Fruit fly (Drosophila melanogaster): ENCODE data around the gene bnk.

Gene bnk

DNA sequence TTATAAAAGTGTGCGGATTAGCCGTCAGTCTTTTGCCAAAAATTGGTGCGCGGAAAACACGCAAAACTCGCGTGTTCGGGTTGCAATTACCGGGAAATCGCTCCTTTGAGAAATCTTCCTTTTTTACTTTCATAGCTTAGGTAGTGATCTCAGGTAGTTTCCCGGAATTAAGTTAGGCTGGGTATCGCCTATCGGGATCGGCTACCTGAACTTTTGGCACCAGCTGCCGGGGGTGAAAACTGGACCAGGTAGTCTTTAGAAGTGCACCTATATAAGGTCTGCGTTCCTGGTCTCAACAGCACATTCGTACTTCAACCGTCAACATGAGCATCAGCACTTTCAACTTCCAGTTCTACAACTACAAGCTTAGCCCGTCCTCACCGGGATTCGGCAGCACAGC is at the start of gene bnk:
bnk (plus strand) TSS at position 301 of the 400 bp plus-strand sequence.
- TF ChIP-seq CG8478 (optimal IDR thresholded peaks at IDR 0.05) = no peak
- TF ChIP-seq CTCF (optimal IDR thresholded peaks at IDR 0.05) = no peak

DNA sequence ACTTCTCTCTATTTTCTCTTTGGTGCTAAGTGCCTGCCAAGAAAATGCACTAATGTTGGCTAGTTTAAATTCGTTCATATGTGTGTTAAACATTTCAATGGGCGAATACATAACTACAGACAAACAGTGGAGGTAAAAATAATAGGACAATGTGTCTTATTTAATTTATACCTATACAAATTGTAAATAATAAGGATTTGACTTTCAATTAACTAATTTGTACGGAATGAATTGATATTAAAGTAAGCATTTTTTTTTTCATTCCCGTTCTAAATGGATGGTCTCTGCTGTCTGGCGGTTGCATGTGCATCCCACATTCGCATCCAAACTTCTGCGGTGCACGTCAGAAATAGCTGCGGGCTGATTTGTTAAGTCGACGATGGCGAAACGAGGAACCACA is 46.2 kb upstream of the bnk start:
- TF ChIP-seq CTCF (optimal IDR thresholded peaks at IDR 0.05) (no peak), CG8478 (optimal IDR thresholded peaks at IDR 0.05) (no peak)

DNA sequence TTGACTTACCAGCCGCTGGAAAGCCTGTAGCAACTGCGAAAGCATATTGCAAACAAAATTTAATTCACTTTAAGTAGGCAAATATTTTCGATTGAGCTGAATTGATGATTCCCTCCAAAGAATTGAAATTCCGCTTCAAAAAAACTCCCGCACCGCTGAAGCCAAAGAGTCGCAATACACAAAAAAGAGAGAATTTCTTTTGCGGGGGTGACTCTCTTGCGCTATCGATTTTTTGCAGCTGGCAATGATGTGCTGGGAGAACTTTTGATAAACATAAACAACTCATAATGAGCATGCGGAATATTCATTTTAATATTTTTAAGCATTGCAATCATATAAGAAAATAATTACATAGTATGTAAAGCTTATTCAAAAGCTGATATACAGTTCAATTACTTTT is 24.7 kb upstream of the bnk start:
- no peak for TF ChIP-seq CG8478 (optimal IDR thresholded peaks at IDR 0.05)
- no peak for TF ChIP-seq CTCF (optimal IDR thresholded peaks at IDR 0.05)

DNA sequence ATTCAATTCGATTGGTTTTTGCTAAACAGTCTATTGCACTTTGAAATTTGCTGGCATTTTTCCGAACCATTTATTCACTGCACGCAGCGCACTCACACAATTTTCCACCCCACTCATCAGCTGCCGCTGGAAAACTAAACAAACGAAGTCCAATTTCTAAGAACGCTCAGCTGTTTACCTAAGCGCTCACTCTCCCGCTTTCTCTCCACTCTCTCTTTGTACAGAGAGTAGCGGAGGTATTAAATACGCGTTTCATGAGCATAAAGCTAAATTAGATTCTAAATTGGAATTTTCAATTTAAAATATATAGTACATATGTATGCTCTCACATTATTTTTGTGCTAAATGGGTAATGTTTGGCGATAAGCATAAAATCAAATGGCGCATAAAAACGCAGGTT is 24.2 kb upstream of the bnk start, which contains the start of gene stops:
stops (minus strand) TSS at position 139 of the 400 bp plus-strand sequence.
- TF ChIP-seq CG8478 (optimal IDR thresholded peaks at IDR 0.05) (no peak), CTCF (optimal IDR thresholded peaks at IDR 0.05) (no peak)

DNA sequence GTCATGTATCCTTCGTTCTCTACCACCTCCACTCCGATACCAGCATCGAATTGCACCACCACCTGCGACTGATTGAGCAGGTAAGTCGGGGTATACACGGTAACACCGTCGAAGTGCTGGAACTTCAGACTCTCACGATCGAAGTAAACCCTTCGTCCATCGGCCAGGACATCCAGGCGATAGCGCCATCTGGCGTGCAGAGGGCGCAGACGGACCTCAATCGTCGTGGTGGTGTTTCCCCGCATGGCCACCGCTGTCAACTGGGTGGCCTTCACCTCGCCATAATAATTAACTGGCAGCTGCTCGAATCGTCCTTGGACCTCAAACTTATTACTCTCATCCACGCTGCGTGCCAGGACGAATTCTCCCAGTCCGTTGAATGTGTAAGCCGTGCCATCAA is 11.3 kb upstream of the bnk start:
- TF ChIP-seq CTCF (optimal IDR thresholded peaks at IDR 0.05) = peak; percentile 54 to 77
- no peak for TF ChIP-seq CG8478 (optimal IDR thresholded peaks at IDR 0.05)

DNA sequence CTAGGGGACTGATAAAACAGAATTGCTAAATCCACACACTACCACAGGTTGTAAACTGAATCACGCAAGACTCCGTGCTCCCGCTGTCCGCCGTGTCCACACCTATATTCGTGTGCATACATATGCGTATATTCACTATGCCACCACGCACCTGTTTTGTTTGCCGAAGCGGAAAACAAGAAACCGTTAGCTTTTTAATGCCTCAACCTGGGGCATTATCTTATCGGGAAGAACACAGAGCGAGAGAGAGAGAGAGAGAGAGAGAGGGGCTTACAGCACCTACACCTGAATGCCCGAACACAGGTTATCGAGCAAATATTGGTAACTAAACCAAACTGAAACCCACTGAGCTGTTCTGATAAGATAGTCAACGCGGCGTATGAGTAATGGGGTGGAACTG is 1.5 kb downstream of the bnk start:
- TF ChIP-seq CTCF (optimal IDR thresholded peaks at IDR 0.05) = no peak
- TF ChIP-seq CG8478 (optimal IDR thresholded peaks at IDR 0.05) = no peak

DNA sequence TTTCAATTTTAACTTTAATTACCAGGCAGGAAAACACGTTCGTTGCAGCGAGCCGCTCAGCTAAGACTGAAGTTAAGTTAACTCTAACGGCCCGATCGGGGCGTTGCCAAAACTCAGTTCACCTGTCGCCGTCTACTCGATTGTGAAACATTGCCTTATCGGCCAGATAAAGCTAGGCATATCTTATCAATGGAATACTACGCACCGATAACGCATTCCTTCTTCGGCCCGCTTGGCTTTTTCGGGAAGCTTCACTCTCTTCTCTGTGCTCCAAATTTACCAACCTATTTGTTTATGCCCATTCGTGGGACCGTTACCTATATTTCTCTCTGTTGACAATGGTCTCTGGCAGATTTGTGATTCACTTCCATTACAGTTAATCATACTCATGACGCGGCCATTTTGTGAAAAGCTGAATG is 2.5 kb downstream of the bnk start, which contains the start of gene mesh:
mesh (minus strand) TSS at position 68 of the 419 bp plus-strand sequence.
- no peak for TF ChIP-seq CTCF (optimal IDR thresholded peaks at IDR 0.05)
- TF ChIP-seq CG8478 (optimal IDR thresholded peaks at IDR 0.05) = no peak

DNA sequence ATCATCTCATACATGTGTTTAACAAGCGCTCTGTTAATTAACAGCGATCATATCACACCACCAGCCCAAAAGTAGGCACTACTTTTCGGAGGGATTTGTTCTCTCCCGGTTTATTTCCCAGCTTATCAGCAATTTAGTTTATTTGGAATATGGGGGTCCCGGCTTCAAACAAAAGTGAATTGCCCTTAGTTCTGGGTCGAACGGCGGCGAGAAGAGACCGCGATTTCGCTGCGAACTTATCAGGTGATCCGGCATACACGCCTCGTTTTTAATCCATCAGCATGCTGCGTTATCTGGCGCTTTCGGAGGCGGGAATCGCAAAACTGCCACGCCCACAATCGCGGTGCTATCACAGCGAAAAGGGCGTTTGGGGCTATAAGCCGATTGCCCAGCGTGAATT is 3.6 kb downstream of the bnk start, which contains the start of gene CG1544:
CG1544 (plus strand) TSS at position 186 of the 400 bp plus-strand sequence.
- TF ChIP-seq CG8478 (optimal IDR thresholded peaks at IDR 0.05) (no peak), CTCF (optimal IDR thresholded peaks at IDR 0.05) (peak in 1 of 2 experiments; percentile 10)

DNA sequence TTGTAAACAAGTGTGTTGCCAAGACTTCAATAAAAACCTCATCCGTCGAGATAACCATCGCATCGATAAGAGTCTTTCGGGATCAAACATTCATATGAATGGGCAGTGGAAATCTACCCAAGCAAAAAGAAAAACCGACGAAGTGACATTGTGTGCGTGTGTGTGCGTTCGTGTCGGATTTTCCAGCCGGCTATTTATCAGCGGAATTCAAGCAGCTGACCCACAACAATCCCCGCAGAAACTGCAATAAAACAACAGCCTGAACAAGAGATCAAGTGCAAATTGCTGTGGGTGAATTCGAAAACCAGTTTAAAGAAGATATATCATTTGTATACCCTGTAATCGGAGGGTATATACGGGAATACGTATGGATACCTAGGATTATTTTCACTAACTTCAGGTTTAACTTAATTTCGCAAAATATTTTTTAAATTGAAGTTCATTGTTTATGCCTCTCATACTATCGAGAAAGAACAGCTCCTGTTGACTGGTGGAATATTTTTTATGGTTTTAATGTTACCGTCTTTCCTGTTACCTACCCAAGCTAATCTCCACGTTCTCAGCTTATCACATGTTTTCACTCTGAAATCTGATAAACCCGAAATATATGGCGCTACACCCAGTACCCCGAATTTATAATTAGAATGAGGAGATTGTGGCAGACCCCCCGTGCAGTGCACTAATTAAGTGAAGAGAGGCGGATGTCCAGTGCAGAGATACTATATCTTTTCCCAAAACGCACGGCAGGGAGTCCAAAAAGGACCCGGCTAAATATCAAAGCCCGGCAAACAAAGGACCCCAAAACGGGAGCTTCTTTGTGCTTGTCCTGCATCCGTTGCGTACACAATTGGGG is 4.2 kb downstream of the bnk start:
- TF ChIP-seq CTCF (optimal IDR thresholded peaks at IDR 0.05) = no peak
- no peak for TF ChIP-seq CG8478 (optimal IDR thresholded peaks at IDR 0.05)

DNA sequence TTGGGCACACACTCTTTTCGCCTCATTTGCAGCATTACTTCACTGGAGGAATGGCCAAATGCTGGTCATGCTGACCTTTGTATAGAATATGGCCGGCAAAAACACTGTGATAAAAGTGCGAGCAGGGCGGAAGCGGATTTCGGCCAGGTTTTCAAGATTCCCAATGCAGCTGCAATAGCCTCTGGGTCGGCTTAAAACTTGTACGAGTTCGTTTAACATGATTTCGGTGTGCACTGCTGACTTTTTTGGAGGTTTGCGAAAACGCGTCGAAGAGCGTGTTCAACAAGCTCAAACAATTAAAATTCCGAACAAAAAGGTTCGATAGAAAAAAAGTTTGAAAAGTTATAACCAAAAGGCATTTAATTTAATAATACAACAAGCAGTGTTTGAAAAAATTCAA is 17.5 kb downstream of the bnk start, which contains the start of gene chp:
chp (minus strand) TSS at position 101 of the 400 bp plus-strand sequence.
- TF ChIP-seq CTCF (optimal IDR thresholded peaks at IDR 0.05) = no peak
- no peak for TF ChIP-seq CG8478 (optimal IDR thresholded peaks at IDR 0.05)

DNA sequence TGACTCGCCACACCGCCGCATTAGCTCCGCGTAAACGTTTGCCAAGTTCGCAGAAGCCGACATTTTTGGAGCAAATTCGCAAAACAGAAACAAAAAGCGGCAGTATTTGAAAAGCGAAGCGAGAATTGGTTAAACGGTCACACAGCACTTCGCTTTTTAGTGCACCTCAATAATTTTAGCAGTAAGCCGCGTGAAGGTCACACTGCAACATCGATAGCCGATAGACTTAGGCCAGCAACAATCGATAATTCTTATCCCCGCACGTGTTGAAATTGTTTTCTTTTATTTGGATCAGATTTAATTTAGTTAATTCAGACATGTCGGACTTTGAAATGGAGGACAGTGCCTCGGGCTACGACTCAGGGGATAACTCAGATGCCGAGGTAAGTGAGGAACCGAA is 20.1 kb downstream of the bnk start, which contains the start of the genes Zwilch and CG1542:
Zwilch (minus strand) TSS at position 150 of the 400 bp plus-strand sequence.
CG1542 (plus strand) TSS at position 232 of the 400 bp plus-strand sequence.
- TF ChIP-seq CTCF (optimal IDR thresholded peaks at IDR 0.05) (peak; percentile 29 to 34), CG8478 (optimal IDR thresholded peaks at IDR 0.05) (no peak)

DNA sequence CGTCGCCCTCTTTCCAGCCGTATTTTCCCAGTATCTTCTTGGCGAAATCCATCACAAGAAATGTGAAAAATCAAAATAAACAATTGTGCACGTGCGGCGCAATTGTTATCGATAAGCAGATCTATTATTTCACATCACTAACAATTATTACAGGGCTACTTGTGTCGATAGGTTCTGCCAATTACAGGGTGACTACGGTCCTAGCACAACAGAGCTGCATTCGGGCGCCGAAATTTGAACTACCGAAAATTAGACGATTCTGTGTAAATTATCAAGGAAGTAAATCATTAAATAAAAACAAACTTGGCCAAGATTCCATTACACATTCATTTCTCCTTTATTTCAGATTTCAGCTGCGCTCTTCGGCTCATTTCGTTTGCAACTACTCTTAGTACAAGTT is 22.7 kb downstream of the bnk start, which contains the start of gene CG15561:
CG15561 (minus strand) TSS at position 113 of the 400 bp plus-strand sequence.
- TF ChIP-seq CG8478 (optimal IDR thresholded peaks at IDR 0.05) (no peak), CTCF (optimal IDR thresholded peaks at IDR 0.05) (no peak)

DNA sequence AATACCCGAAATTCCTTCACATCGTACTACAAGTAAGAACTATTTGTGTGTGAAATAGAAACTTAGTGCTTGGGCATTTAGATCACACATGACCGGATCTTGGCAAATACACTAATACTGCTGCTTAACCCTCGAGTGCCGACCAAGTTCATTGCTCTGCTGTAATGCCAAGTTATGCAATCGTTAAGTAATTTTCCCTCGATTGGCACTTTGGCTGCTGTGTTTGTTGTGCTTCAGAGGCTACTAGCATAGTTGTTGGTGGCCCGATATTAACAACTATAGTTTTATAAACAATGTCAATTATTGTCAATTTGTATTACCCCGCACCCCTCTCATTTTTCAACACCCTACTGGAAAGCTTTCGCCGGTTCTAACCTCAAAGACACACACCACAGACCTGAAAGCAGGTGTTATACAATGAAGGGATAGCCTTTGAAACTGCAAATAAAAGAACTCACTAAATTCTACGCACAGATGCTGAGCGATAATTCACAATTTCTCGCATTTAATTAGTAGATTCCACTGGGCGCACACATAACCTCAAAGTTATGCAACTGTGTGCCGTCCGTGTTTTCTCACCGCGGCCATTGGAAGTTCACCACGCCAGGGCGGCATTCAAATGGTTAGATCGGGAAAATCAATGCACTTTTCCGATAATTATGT is 25.2 kb downstream of the bnk start:
- TF ChIP-seq CG8478 (optimal IDR thresholded peaks at IDR 0.05) (no peak), CTCF (optimal IDR thresholded peaks at IDR 0.05) (no peak)

DNA sequence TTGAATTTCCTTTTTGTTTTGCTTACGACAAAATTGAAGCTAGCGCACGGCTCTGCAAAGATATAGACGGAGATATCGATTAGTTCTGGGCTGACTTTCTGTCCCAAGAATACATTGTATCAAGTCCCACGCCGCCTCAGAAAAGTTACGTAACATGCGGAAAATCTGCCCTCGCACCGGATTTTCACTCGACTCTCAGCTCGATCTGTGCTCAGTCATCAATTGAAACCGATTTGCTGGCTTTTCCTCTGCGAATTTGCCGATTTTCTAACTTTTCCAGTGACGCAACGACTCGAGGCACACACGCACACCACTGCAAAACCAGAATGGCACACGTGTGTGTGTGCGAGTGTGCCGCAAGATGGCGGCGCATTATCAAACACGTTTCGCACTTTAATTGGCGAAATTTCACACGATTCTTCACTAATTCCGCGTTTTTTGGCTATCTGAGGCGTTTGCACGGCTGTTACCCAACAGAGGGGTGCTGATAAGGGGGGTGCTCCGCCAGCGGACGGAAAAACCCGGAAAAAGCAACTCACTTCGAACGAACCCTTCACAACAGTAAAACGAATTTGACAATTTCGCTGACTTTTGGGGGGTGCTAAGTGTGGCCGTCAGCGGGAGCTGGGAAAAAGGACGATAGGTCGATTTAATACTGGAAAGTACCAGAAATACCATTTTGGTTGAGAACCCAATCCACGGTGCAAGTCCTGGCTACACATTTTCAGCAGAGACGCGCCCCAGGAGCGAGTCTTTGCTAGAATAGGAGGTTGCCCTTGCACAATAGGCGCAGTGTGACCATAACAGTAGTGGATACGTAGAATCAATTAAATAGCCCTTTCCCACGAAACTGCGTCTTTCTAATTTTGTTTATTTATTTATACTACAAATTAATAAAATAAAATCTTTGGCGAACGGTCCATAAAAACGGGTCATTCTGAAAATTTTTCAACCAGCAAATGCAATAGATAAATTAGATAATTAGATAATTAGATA is 26.1 kb downstream of the bnk start, which contains the start of gene ATPsynC:
ATPsynC (minus strand) TSS at position 634 of the 996 bp plus-strand sequence.
- TF ChIP-seq CG8478 (optimal IDR thresholded peaks at IDR 0.05) = no peak
- TF ChIP-seq CTCF (optimal IDR thresholded peaks at IDR 0.05) = peak; percentile 75 to 82
